Worm (Caenorhabditis elegans) whole organism, L1 larva: ENCODE measurements around the gene cdka-1.

ENCODE experiments used
- C16A3.4 ChIP-seq: fragments of 150-350 bp; optimal IDR thresholded peaks from 2 replicates; lab custom pipeline; 2014; ENCODE audit warnings: missing biosample characterization, missing genetic modification characterization
- aha-1 ChIP-seq: fragments of 150-350 bp; optimal IDR thresholded peaks from 2 replicates; lab custom pipeline; 2014; ENCODE audit warnings: missing biosample characterization, missing genetic modification characterization
- ces-1 ChIP-seq: fragments of 150-350 bp; optimal IDR thresholded peaks from 2 replicates; lab custom pipeline; 2014; ENCODE audit warnings: missing biosample characterization, missing genetic modification reagents, missing genetic modification characterization
- fkh-10 ChIP-seq: sonication (generic microtip); optimal IDR thresholded peaks from 2 replicates; lab custom pipeline; 2017; ENCODE audit warnings: missing biosample characterization, missing genetic modification reagents, missing genetic modification characterization
- mdl-1 ChIP-seq, 2 experiments: fragments of 150-350 bp; optimal IDR thresholded peaks; 2 replicates each; lab custom pipeline; 2014 to 2017; ENCODE audit warnings: missing biosample characterization in 2 of 2, missing genetic modification characterization in 2 of 2, inconsistent platforms in 1 of 2
- skn-1 ChIP-seq: fragments of 150-350 bp; optimal IDR thresholded peaks from 2 replicates; lab custom pipeline; 2014; ENCODE audit warnings: missing biosample characterization, missing genetic modification characterization

- no peak for TF ChIP-seq skn-1 (tag; lab: Kevin White, UChicago)
- TF ChIP-seq aha-1 (tag; lab: Kevin White, UChicago) = no peak
- no peak for TF ChIP-seq C16A3.4 (tag; lab: Kevin White, UChicago)
- TF ChIP-seq fkh-10 (GFP tag; lab: Kevin White, UChicago) = no peak
- no peak for TF ChIP-seq mdl-1 (tag; optimal IDR thresholded peaks at IDR 0.05; lab: Kevin White, UChicago)
- TF ChIP-seq ces-1 = no peak
Measured at ce11 chrIII:4671491-4671890, 12.9 kb downstream of the cdka-1 start, which contains the start of gene T23F11.11.
